Fruit fly (Drosophila melanogaster): ENCODE results near the gene Pde1c.

- no peak for TF ChIP-seq OdsH (GFP tag; optimal IDR thresholded peaks at IDR 0.05)
- TF ChIP-seq h (GFP tag; optimal IDR thresholded peaks at IDR 0.05) = no peak
- no peak for TF ChIP-seq psq (GFP tag; optimal IDR thresholded peaks at IDR 0.05)
- no peak for TF ChIP-seq N (GFP tag; optimal IDR thresholded peaks at IDR 0.05)
- no peak for TF ChIP-seq br (GFP tag; optimal IDR thresholded peaks at IDR 0.05)
Measured at dm6 chr2L:11849658-11850057, 78.7 kb downstream of the Pde1c start, which contains the start of gene Mal-B2.
